Worm (Caenorhabditis elegans) whole organism, midembryonic: ENCODE results near the gene C56C10.7.
A peak's percentile ranks its signal among the peaks of the same experiment; 100 is the strongest.
"Not testable (repeated sequence)": the region's sequence is repeated elsewhere in the genome, so short reads cannot be mapped to it uniquely, and the experiment has no call there.

Experiments used
- T22C8.4 ChIP-seq: fragments of 200-800 bp; sonication (Bioruptor generic); IDR thresholded peaks from 2 replicates; pipeline ENCODE4 v1.3.6; 2022; ENCODE audit warnings: missing genetic modification characterization, missing compliant biosample characterization
- cog-1 ChIP-seq: sonication (generic microtip); optimal IDR thresholded peaks from 2 replicates; lab custom pipeline; 2016; ENCODE audit warnings: missing genetic modification characterization, missing compliant biosample characterization
- flt-1 ChIP-seq: fragments of 200-800 bp; sonication (Bioruptor generic); IDR thresholded peaks from 2 replicates; pipeline ENCODE4 v1.3.6; 2022; ENCODE audit warnings: missing genetic modification characterization, missing compliant biosample characterization
- klf-2 ChIP-seq: fragments of 200-800 bp; sonication (Bioruptor generic); conservative IDR thresholded peaks from 2 replicates; pipeline ENCODE4 v1.3.6; 2022; ENCODE audit warnings: missing genetic modification reagents, missing genetic modification characterization, missing compliant biosample characterization
- med-1 ChIP-seq: sonication (generic microtip); optimal IDR thresholded peaks from 2 replicates; lab custom pipeline; 2017; ENCODE audit warnings: missing genetic modification characterization, mild to moderate bottlenecking, missing compliant biosample characterization, antibody characterized with exemption, missing genetic modification reagents; ENCODE audit not compliant: insufficient read depth
- ref-1 ChIP-seq: fragments of 200-800 bp; sonication (Bioruptor generic); conservative IDR thresholded peaks from 2 replicates; pipeline ENCODE4 v1.3.6; 2022; ENCODE audit warnings: missing genetic modification reagents, missing genetic modification characterization, missing compliant biosample characterization
- tab-1 ChIP-seq: fragments of 200-800 bp; sonication (Bioruptor generic); IDR thresholded peaks from 2 replicates; pipeline ENCODE4 v1.3.6; 2022; ENCODE audit warnings: missing genetic modification characterization, missing compliant biosample characterization
- ztf-23 ChIP-seq: fragments of 200-800 bp; sonication (Bioruptor generic); IDR thresholded peaks from 2 replicates; pipeline ENCODE4 v1.3.6; 2022; ENCODE audit warnings: missing genetic modification reagents, missing genetic modification characterization, missing compliant biosample characterization
- ztf-29 ChIP-seq: fragments of 200-800 bp; sonication (Bioruptor generic); IDR thresholded peaks from 2 replicates; pipeline ENCODE4 v1.3.6; 2022; ENCODE audit warnings: missing genetic modification reagents, missing genetic modification characterization, missing compliant biosample characterization

C56C10.7 gene

ce11 chrII:6587264-6587870, at the start of gene C56C10.7:
Gene C56C10.7 (minus strand): TSS chrII:6587575.
- TF ChIP-seq flt-1 (GFP tag; lab: Robert Waterston, UW) (0 out of 2 replicates have a peak, but pooled peaks have one; percentile 14), ref-1 (GFP tag; lab: Robert Waterston, UW) (no peak)

DNA sequence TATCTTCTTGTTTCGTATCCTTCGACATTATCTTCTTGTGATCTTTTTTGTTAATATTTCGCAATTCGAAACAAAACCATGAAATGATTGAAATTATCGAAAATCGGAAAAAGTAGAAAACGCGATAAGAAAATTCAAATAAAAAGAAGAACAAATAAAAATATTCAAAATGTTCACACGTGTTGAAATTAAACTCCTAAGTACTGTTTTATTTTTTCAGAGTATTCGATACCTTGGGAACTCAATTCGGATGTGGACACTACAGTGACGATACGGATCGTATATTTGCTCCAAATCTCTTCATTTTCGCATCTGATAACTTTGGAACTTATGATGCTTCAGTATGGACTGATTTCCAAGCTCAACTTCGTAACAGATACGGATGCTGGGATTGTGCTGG, 48.8 kb upstream of the C56C10.7 start, which contains the start of gene T19D12.5:
Gene T19D12.5, minus strand, starts transcription at position 101 of the 400 bp plus-strand sequence.
- TF ChIP-seq med-1 (GFP tag; lab: Kevin White, UChicago) = no peak
- TF ChIP-seq tab-1 (GFP tag; lab: Robert Waterston, UW) = no peak
- no peak for TF ChIP-seq flt-1 (GFP tag; lab: Robert Waterston, UW)
- TF ChIP-seq ztf-29 (GFP tag; lab: Robert Waterston, UW) = no peak
- no peak for TF ChIP-seq ztf-23 (GFP tag; lab: Robert Waterston, UW)
- TF ChIP-seq klf-2 (GFP tag; lab: Robert Waterston, UW) = no peak
- TF ChIP-seq ref-1 (GFP tag; lab: Robert Waterston, UW) = no peak
- TF ChIP-seq cog-1 (tag; lab: Kevin White, UChicago) = no peak
- TF ChIP-seq T22C8.4 (GFP tag; lab: Robert Waterston, UW) = no peak

- no peak for TF ChIP-seq ztf-23 (GFP tag; lab: Robert Waterston, UW)
- no peak for TF ChIP-seq klf-2 (GFP tag; lab: Robert Waterston, UW)
- TF ChIP-seq tab-1 (GFP tag; lab: Robert Waterston, UW) = no peak
- TF ChIP-seq med-1 (GFP tag; lab: Kevin White, UChicago) = no peak
- no peak for TF ChIP-seq ref-1 (GFP tag; lab: Robert Waterston, UW)
- no peak for TF ChIP-seq cog-1 (tag; lab: Kevin White, UChicago)
These were observed 44.6 kb upstream of the C56C10.7 start for ce11 chrII:6631995-6632394.

- TF ChIP-seq ztf-23 (GFP tag; lab: Robert Waterston, UW) = no peak
- TF ChIP-seq ref-1 (GFP tag; lab: Robert Waterston, UW) = no peak
- no peak for TF ChIP-seq ztf-29 (GFP tag; lab: Robert Waterston, UW)
These were observed 43.4 kb upstream of the C56C10.7 start, which contains the start of gene T19D12.4 for ce11 chrII:6630811-6631210. Gene T19D12.4 (plus strand): TSS chrII:6631105.

- TF ChIP-seq klf-2 (GFP tag; lab: Robert Waterston, UW) (no peak), ztf-23 (GFP tag; lab: Robert Waterston, UW) (no peak), T22C8.4 (GFP tag; lab: Robert Waterston, UW) (no peak), tab-1 (GFP tag; lab: Robert Waterston, UW) (no peak), flt-1 (GFP tag; lab: Robert Waterston, UW) (no peak), med-1 (GFP tag; lab: Kevin White, UChicago) (no peak), ref-1 (GFP tag; lab: Robert Waterston, UW) (no peak), cog-1 (tag; lab: Kevin White, UChicago) (no peak), ztf-29 (GFP tag; lab: Robert Waterston, UW) (no peak)
These were observed 42.4 kb upstream of the C56C10.7 start for ce11 chrII:6629775-6630174.

ce11 chrII:6628397-6628796, 41.0 kb upstream of the C56C10.7 start:
- TF ChIP-seq T22C8.4 (GFP tag; lab: Robert Waterston, UW) = no peak
- no peak for TF ChIP-seq flt-1 (GFP tag; lab: Robert Waterston, UW)
- no peak for TF ChIP-seq tab-1 (GFP tag; lab: Robert Waterston, UW)
- no peak for TF ChIP-seq ztf-29 (GFP tag; lab: Robert Waterston, UW)
- no peak for TF ChIP-seq med-1 (GFP tag; lab: Kevin White, UChicago)
- no peak for TF ChIP-seq ztf-23 (GFP tag; lab: Robert Waterston, UW)
- no peak for TF ChIP-seq klf-2 (GFP tag; lab: Robert Waterston, UW)
- no peak for TF ChIP-seq ref-1 (GFP tag; lab: Robert Waterston, UW)
- TF ChIP-seq cog-1 (tag; lab: Kevin White, UChicago) = no peak

- TF ChIP-seq T22C8.4, ref-1, klf-2 (GFP tag; lab: Robert Waterston, UW): not testable (repeated sequence)
These were observed 39.8 kb upstream of the C56C10.7 start, which contains the start of the genes F54H5.5 and F54H5.2 for ce11 chrII:6627182-6627581. Gene F54H5.5 (minus strand): TSS chrII:6627282. Gene F54H5.2 (plus strand): TSS chrII:6627484.

DNA sequence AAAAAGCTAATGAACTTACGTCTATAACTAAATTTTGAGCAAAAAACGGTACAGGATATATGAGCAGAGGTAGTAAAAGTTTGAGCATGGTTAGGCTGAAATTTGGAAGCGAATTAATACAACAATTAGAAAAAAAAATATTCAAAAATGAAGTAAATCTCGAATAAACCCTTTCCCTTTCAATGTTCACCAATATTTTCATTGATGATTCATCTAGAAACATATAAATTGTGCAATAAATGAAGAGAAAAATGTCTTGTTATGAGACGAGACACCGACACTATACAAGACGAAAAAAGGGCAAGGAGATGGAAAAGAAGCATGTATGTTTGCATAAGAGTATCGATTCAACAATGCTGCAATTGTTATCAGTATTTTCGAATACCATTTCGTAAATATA, 37.9 kb upstream of the C56C10.7 start, which contains the start of gene F54H5.14:
Gene F54H5.14, minus strand, starts transcription at position 101 of the 400 bp plus-strand sequence.
- TF ChIP-seq klf-2 (GFP tag; lab: Robert Waterston, UW) = no peak
- TF ChIP-seq ref-1 (GFP tag; lab: Robert Waterston, UW) = no peak
- TF ChIP-seq tab-1 (GFP tag; lab: Robert Waterston, UW) = no peak

ce11 chrII:6621886-6622285, 34.5 kb upstream of the C56C10.7 start, which contains the start of gene F54H5.3:
Gene F54H5.3 (plus strand): TSS chrII:6622186.
- no peak for TF ChIP-seq tab-1 (GFP tag; lab: Robert Waterston, UW)
- TF ChIP-seq T22C8.4 (GFP tag; lab: Robert Waterston, UW) = no peak
- TF ChIP-seq flt-1 (GFP tag; lab: Robert Waterston, UW) = no peak
- no peak for TF ChIP-seq cog-1 (tag; lab: Kevin White, UChicago)
- no peak for TF ChIP-seq ztf-29 (GFP tag; lab: Robert Waterston, UW)
- TF ChIP-seq ztf-23 (GFP tag; lab: Robert Waterston, UW) = no peak
- no peak for TF ChIP-seq med-1 (GFP tag; lab: Kevin White, UChicago)
- no peak for TF ChIP-seq klf-2 (GFP tag; lab: Robert Waterston, UW)
- TF ChIP-seq ref-1 (GFP tag; lab: Robert Waterston, UW) = no peak
